Worm (Caenorhabditis elegans) whole organism, mixed stage, embryonic: ENCODE data around the gene T25B2.2.

ENCODE experiments used
- elt-1 ChIP-seq: sonication (generic microtip); optimal IDR thresholded peaks from 2 replicates; lab custom pipeline; 2017; ENCODE audit warnings: missing genetic modification characterization, mild to moderate bottlenecking, missing compliant biosample characterization, antibody characterized with exemption, moderate library complexity, borderline replicate concordance; ENCODE audit not compliant: insufficient read depth
- elt-3 ChIP-seq: fragments of 150-350 bp; optimal IDR thresholded peaks from 2 replicates; lab custom pipeline; 2014; ENCODE audit warnings: missing biosample characterization, missing genetic modification characterization
- sem-2 ChIP-seq: fragments of 200-800 bp; sonication (Bioruptor generic); optimal IDR thresholded peaks from 2 replicates; lab custom pipeline; 2018; ENCODE audit warnings: mild to moderate bottlenecking, missing genetic modification characterization, missing compliant biosample characterization

DNA sequence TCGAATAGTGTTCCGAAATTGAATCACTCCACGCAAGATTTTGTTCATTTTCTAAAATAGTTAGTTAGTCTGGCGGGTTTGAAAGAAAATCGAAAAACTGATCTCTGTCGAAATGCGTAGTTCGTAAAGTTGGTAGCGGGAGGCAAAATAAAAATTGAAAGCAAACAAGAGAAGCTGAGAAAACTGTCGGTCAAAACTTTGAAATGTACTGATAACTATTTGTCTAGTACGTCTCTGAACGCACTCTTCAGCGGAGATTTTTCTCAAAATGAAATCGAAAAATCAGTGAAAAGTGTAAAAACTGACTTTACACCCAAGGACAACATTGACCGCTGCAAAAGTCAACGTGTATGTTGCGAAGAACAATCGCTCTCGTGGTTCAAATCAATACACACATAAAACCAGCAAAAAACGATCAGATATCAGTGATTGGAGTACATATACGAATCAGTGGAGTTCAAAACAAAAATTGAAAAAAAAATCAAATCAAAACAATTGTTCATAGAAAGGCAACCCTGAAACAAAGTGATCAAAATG lies 35.3 kb downstream of the T25B2.2 start, which contains the start of gene bca-1:
- TF ChIP-seq elt-1 (tag; lab: Kevin White, UChicago) (no peak), elt-3 (tag; lab: Kevin White, UChicago) (no peak), sem-2 (GFP tag; lab: Kevin White, UChicago) (no peak)
